Fruit fly (Drosophila melanogaster) whole organism: Measurements from ENCODE around the gene CG8301.

Experiments
- CG8478 ChIP-seq: fragments of >200 bp; optimal IDR thresholded peaks from 2 replicates; lab custom pipeline; 2018; ENCODE audit warnings: inconsistent platforms
- Dll ChIP-seq: fragments of >200 bp; optimal IDR thresholded peaks from 2 replicates; lab custom pipeline; 2017
- EcR ChIP-seq, 2 experiments: fragments of >200 bp; optimal IDR thresholded peaks; 2 replicates each; lab custom pipeline; 2017; ENCODE audit warnings: missing biosample characterization in 2 of 2, missing genetic modification characterization in 2 of 2, missing genetic modification reagents in 2 of 2
- pan ChIP-seq: fragments of >200 bp; optimal IDR thresholded peaks from 2 replicates; lab custom pipeline; 2017
- psq ChIP-seq: fragments of >200 bp; optimal IDR thresholded peaks from 2 replicates; lab custom pipeline; 2017
- usp ChIP-seq: fragments of >200 bp; optimal IDR thresholded peaks from 2 replicates; lab custom pipeline; 2017; ENCODE audit warnings: missing biosample characterization, missing genetic modification characterization, mixed read lengths

CG8301 gene

DNA sequence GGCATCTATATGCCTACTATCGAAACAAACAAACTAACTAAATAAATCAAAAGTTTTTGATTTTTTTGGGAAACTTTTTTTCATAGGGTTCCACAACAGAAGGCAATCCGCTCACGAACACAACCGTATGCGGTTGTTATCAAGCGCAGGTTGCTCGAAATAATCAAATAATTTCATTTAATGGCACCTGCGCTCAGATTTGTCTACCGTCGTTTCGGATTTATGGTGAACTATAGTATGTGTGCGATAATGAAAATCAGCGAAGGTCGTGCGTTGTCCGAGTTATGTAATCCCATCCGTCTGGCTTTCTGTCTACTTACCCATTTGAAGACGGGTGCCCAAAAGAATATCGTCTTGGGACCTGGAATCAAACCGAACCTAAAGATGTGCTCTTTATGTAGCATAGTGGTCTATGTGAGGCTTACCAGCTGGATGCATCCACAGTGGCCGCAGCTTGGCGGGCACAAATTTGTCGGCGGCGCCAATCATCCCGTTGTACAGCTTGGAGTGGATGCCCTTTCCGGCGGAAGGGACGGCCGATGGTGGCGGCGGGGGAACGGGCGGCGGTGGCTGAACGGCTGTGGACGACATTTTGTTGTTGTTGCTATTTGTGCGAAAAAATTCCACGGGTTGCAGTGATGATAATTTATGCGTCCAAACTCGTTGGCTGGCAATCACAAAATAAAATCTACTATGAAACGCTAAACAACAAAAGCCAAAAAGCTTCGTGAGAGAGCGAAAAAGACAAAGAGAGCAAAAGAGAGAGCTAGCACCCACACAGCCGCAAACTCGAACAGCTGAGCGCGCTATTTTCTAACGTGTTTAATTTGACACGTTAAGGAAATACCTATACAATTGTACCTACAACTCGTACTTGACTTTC lies 7.9 kb upstream of the CG8301 start:
- TF ChIP-seq psq (lab: Kevin White, UChicago) = no peak
- no peak for TF ChIP-seq Dll (lab: Kevin White, UChicago)
- no peak for TF ChIP-seq CG8478 (lab: Kevin White, UChicago)
- TF ChIP-seq EcR (GFP tag; optimal IDR thresholded peaks at IDR 0.05; lab: Kevin White, UChicago) = no peak
- TF ChIP-seq usp (GFP tag; lab: Kevin White, UChicago) = no peak
- TF ChIP-seq pan = no peak

DNA sequence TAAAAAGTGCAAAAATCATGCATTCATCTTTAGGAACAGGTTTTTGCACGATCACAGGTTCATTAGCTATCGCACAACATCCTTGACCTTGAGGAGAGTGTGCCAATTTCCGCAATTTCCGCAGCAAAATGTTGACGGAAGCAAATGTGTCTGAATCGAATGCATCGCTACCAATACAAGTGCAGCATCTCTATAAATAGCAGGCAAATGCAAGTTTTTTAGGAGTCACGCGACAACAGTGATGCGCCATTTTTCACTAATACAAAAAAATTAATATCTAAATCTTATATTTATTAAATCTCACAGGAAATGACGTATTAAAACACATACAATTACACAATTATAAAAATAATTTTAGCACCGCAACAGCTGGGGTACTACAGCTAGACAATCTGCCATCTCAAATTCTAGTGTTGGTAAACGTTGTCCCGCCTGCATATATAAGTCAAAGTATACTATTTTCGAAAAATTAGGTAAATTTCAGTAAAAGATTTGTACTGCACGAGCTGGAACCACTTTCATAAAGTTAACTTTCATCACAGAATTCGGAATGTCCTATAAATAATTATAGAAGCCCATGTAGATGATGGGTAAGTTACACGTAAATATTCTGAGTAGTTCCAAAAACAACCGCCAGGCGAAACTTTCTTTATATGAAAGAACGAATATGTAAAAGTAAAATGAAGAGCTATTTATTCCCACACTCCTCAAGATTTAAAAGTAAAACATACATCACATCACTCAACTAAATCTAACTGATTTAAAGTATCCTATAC lies 7.1 kb upstream of the CG8301 start, which contains the start of gene CG9399:
CG9399 (minus strand) TSS at position 400 of the 776 bp plus-strand sequence.
- no peak for TF ChIP-seq usp (GFP tag; lab: Kevin White, UChicago)
- TF ChIP-seq psq (lab: Kevin White, UChicago) = no peak
- no peak for TF ChIP-seq pan
- no peak for TF ChIP-seq CG8478 (lab: Kevin White, UChicago)
- no peak for TF ChIP-seq EcR (GFP tag; optimal IDR thresholded peaks at IDR 0.05; lab: Kevin White, UChicago)
- no peak for TF ChIP-seq Dll (lab: Kevin White, UChicago)

DNA sequence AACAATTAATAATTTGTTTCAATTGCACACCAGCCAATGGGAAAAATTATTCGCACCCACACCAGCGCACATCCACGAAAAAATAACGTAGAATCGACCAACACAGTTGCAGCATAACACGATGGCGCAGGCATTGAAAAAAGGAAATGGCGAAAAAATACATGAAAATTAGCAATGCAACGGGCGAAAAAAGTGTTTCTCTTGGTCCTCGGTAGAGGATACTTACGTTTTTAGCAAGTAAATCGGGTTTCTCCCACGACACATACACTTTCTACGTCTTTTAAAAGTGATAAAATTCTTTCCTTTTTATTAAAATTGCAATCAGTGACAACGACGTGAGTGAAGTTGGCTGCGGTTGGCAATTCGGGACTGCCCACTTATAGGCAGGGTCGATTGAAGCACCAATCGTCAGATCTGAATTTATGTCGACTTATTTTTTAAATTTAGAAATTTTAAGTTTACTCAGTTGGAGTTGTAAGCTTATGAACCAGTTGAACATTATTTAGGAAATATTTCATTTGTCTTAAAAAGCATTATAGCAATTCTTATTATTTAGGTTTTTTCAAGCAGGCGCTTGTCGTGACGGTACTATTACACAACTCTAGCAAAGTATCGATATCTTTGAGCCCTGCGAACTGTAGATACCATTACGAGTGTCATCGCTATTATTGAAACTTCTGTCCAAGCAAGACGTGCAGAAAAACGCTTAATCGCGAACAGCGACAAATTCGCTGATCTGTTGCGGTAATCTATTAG lies 3.5 kb upstream of the CG8301 start, which contains the start of the genes Kap-alpha3 and Son:
Kap-alpha3 (minus strand) TSS at position 352 of the 756 bp plus-strand sequence.
Son (plus strand) TSS at position 661 of the 756 bp plus-strand sequence.
- no peak for TF ChIP-seq usp (GFP tag; lab: Kevin White, UChicago)
- TF ChIP-seq EcR (GFP tag; optimal IDR thresholded peaks at IDR 0.05; lab: Kevin White, UChicago) = no peak
- TF ChIP-seq Dll (lab: Kevin White, UChicago) = no peak
- no peak for TF ChIP-seq CG8478 (lab: Kevin White, UChicago)
- no peak for TF ChIP-seq psq (lab: Kevin White, UChicago)
- no peak for TF ChIP-seq pan

DNA sequence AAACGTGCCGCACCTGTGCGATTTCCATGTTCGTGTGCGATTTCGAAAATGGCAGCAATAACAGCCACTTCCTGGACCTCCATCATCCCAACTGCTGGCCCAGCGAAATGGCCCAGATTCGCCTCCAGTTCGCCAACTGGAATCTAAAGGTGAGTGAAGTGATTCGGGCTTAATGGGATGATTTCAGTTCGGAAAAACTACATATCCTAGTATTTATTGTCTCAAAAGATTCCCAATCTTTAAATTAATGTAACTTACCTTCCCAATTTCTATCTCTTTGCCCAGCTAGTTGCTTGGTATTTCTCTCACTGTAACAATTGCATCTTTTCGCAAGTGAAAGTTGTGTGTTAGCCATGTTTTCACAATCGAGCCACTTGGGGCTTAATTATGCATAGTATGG lies 867 bp downstream of the CG8301 start:
- no peak for TF ChIP-seq psq (lab: Kevin White, UChicago)
- TF ChIP-seq pan = no peak
- TF ChIP-seq CG8478 (lab: Kevin White, UChicago) = no peak
- TF ChIP-seq EcR (GFP tag; optimal IDR thresholded peaks at IDR 0.05; lab: Kevin White, UChicago) = no peak
- no peak for TF ChIP-seq Dll (lab: Kevin White, UChicago)
- TF ChIP-seq usp (GFP tag; lab: Kevin White, UChicago) = no peak

- TF ChIP-seq CG8478 (lab: Kevin White, UChicago) (no peak), usp (GFP tag; lab: Kevin White, UChicago) (no peak), EcR (GFP tag; optimal IDR thresholded peaks at IDR 0.05; lab: Kevin White, UChicago) (no peak), pan (no peak), Dll (lab: Kevin White, UChicago) (no peak), psq (lab: Kevin White, UChicago) (no peak)
Observed at dm6 chr3R:9583122-9583521, 2.0 kb downstream of the CG8301 start, which contains the start of gene CG33654. CG33654 (minus strand) TSS chr3R:9583222.

- TF ChIP-seq pan = no peak
- TF ChIP-seq usp (GFP tag; lab: Kevin White, UChicago) = no peak
- TF ChIP-seq EcR (GFP tag; optimal IDR thresholded peaks at IDR 0.05; lab: Kevin White, UChicago) = no peak
- no peak for TF ChIP-seq Dll (lab: Kevin White, UChicago)
- no peak for TF ChIP-seq psq (lab: Kevin White, UChicago)
Observed at dm6 chr3R:9586663-9587248, 5.7 kb downstream of the CG8301 start, which contains the start of gene P58IPK. P58IPK (plus strand) TSS chr3R:9586942.

- no peak for TF ChIP-seq usp (GFP tag; lab: Kevin White, UChicago)
- TF ChIP-seq Dll (lab: Kevin White, UChicago) = no peak
- no peak for TF ChIP-seq pan
- no peak for TF ChIP-seq CG8478 (lab: Kevin White, UChicago)
- no peak for TF ChIP-seq EcR (GFP tag; optimal IDR thresholded peaks at IDR 0.05; lab: Kevin White, UChicago)
- no peak for TF ChIP-seq psq (lab: Kevin White, UChicago)
Observed at dm6 chr3R:9590952-9591532, 9.9 kb downstream of the CG8301 start, which contains the start of the genes bocks and CG8312. bocks (minus strand) TSS chr3R:9591002. CG8312 (plus strand) TSS chr3R:9591309.

DNA sequence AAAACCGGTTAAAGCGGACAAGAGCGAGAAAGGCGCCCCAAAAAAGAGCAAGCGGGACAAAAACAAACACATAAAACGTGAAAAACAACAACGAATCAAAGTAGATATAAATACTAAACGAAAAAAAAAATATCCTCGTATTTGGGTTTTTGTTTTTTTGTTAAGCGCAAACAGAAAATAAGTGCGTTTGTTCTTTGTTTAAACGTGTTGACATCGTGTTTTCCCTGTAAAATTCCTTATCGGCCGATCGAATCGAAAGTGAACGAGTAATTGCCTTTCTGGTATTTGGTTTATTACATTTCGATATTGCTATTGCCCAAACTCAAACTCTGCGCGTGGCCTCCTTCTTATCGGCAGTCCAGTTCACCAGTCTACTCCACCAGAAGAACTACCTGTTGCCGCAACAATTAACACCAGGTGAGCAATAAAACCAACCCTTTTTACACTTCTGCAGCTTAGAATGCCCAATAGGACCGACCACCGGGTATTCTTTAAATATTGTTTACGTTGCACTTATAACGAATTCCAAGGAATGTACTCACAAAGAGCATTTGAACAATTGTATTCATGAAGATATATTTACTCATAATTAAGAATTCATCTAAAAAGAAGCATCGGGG lies 10.8 kb downstream of the CG8301 start:
- TF ChIP-seq usp (GFP tag; lab: Kevin White, UChicago) (no peak), pan (no peak), Dll (lab: Kevin White, UChicago) (no peak)

DNA sequence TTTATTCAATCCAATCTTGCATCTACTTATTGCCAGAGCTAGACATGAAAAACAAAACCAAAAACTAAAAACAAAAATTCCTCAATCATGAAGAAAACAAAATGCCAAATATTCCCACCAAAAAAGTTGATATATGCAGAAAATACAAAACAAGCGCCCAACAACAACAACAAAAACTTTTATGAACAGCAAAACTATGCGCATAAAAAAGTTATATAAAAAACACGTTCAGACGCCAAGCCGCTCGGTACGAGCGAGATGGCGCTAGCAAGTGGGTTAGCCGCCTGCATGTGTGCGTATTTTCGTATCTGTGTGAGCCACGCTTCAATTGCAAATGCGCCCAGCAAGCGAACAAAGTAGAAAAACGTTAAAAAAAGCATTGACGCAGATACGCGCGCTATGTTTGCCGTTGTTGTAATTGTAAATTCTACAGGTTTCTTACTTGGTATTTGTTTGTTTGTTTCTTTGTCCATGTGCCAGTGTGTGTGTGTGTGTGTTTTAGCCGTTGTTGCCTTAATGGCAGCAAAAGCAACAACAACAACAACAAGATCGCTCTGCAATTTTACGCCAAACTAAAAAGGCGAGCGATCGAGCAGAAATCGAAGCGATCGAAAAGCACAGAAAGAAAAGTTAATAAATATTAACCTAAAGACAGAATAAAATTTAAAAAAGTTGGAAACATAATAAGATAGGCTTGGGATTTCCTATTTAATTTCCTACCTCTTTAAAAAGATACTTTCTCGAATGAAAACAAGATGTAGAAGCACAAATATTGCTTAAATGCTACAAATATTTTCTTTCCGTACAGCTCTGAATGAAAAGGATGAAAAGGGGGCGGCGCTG lies 12.5 kb downstream of the CG8301 start:
- no peak for TF ChIP-seq Dll (lab: Kevin White, UChicago)
- TF ChIP-seq usp (GFP tag; lab: Kevin White, UChicago) = no peak
- no peak for TF ChIP-seq psq (lab: Kevin White, UChicago)
- TF ChIP-seq CG8478 (lab: Kevin White, UChicago) = no peak
- TF ChIP-seq pan = no peak
- no peak for TF ChIP-seq EcR (GFP tag; optimal IDR thresholded peaks at IDR 0.05; lab: Kevin White, UChicago)
